Worm (Caenorhabditis elegans): ENCODE data around the gene msrp-7.

msrp-7 gene

ce11 chrII:10840067-10840466 lies 29.3 kb downstream of the msrp-7 start (continued):
- TF ChIP-seq mep-1 (tag; optimal IDR thresholded peaks at IDR 0.05): peak; percentile 93
- TF ChIP-seq gei-8 (GFP tag; optimal IDR thresholded peaks at IDR 0.05): peak; percentile 60
- TF ChIP-seq pha-4 (GFP tag; IDR thresholded peaks at IDR 0.05): peak; percentile 95
- no peak for TF ChIP-seq pha-4 (tag; optimal IDR thresholded peaks at IDR 0.05)

ce11 chrII:10843527-10843926 lies 32.7 kb downstream of the msrp-7 start, which contains the start of gene M106.8:
Gene M106.8 (minus strand): TSS chrII:10843627.
- TF ChIP-seq nhr-28 (tag; optimal IDR thresholded peaks at IDR 0.05) (no peak), dpl-1 (GFP tag; optimal IDR thresholded peaks at IDR 0.05) (no peak), aha-1 (tag) (peak; percentile 67)

- no peak for TF ChIP-seq aha-1 (tag)
- no peak for TF ChIP-seq dmd-6 (GFP tag; IDR thresholded peaks at IDR 0.05)
- TF ChIP-seq dve-1 (tag; optimal IDR thresholded peaks at IDR 0.05; ENCODE audit: insufficient read depth): no peak
- TF ChIP-seq nhr-111 (GFP tag; optimal IDR thresholded peaks at IDR 0.05): no peak
- TF ChIP-seq ceh-44 (GFP tag; IDR thresholded peaks at IDR 0.05): no peak
- TF ChIP-seq daf-16 (GFP tag; optimal IDR thresholded peaks at IDR 0.05): no peak
- no peak for TF ChIP-seq daf-16 (tag; optimal IDR thresholded peaks at IDR 0.05)
- no peak for TF ChIP-seq lin-38 (GFP tag; IDR thresholded peaks at IDR 0.05)
- TF ChIP-seq nhr-77 (tag; optimal IDR thresholded peaks at IDR 0.05): no peak
- no peak for TF ChIP-seq T20F7.1 (GFP tag; optimal IDR thresholded peaks at IDR 0.05)
- no peak for TF ChIP-seq set-16 (GFP tag; IDR thresholded peaks at IDR 0.05)
- no peak for TF ChIP-seq nhr-28 (tag; optimal IDR thresholded peaks at IDR 0.05)
- TF ChIP-seq php-3 (GFP tag; IDR thresholded peaks at IDR 0.05): no peak
These were observed 36.3 kb downstream of the msrp-7 start for ce11 chrII:10847057-10847456.

ce11 chrII:10849903-10850302 lies 39.1 kb downstream of the msrp-7 start, which contains the start of gene M106.2:
Gene M106.2 (minus strand): TSS chrII:10850003.
- TF ChIP-seq daf-19 (GFP tag; conservative IDR thresholded peaks at IDR 0.05): no peak
- TF ChIP-seq zfp-3 (GFP tag; conservative IDR thresholded peaks at IDR 0.05): 0 out of 2 replicates have a peak, but pooled peaks have one; percentile 42
- peak; percentile 29 for TF ChIP-seq aha-1 (tag)

- TF ChIP-seq nhr-28 (tag; optimal IDR thresholded peaks at IDR 0.05): peak; percentile 66
- no peak for TF ChIP-seq F44E2.7 (GFP tag; IDR thresholded peaks at IDR 0.05)
- 0 out of 2 replicates have a peak, but pooled peaks have one; percentile 25 for TF ChIP-seq arid-1 (GFP tag; conservative IDR thresholded peaks at IDR 0.05)
- TF ChIP-seq Y75B8A.6 (GFP tag; IDR thresholded peaks at IDR 0.05): no peak
- TF ChIP-seq D1046.2 (GFP tag; IDR thresholded peaks at IDR 0.05): 0 out of 2 replicates have a peak, but pooled peaks have one; percentile 43
- no peak for TF ChIP-seq nhr-237 (tag; optimal IDR thresholded peaks at IDR 0.05)
- TF ChIP-seq snpc-1.2 (GFP tag; IDR thresholded peaks at IDR 0.05): no peak
- peak; percentile 55 for TF ChIP-seq rbr-2 (tag; optimal IDR thresholded peaks at IDR 0.05)
- no peak for TF ChIP-seq nhr-77 (tag; optimal IDR thresholded peaks at IDR 0.05)
- no peak for TF ChIP-seq ZK546.5 (tag; optimal IDR thresholded peaks at IDR 0.05)
- no peak for TF ChIP-seq duxl-1 (tag; optimal IDR thresholded peaks at IDR 0.05; ENCODE audit: poor library complexity)
- TF ChIP-seq aly-2 (tag; optimal IDR thresholded peaks at IDR 0.05): no peak
- TF ChIP-seq mxl-2 (GFP tag; conservative IDR thresholded peaks at IDR 0.05): no peak
- TF ChIP-seq nhr-41 (GFP tag; IDR thresholded peaks at IDR 0.05): peak; percentile 81; the same call in 1 of the 2 replicates
- no peak for TF ChIP-seq R02D3.7 (tag; optimal IDR thresholded peaks at IDR 0.05)
- TF ChIP-seq zip-2 (tag; optimal IDR thresholded peaks at IDR 0.05): no peak
- TF ChIP-seq php-3 (GFP tag; IDR thresholded peaks at IDR 0.05): peak; percentile 75
- TF ChIP-seq attf-4 (tag; optimal IDR thresholded peaks at IDR 0.05): no peak
- peak in 1 of 2 experiments; percentile 32 for TF ChIP-seq hif-1 (tag; optimal IDR thresholded peaks at IDR 0.05)
- TF ChIP-seq lsy-2 (tag; optimal IDR thresholded peaks at IDR 0.05): peak in 1 of 2 experiments; percentile 81
- TF ChIP-seq nhr-6 (tag; optimal IDR thresholded peaks at IDR 0.05): peak; percentile 69
- no peak for TF ChIP-seq snpc-4 (tag; optimal IDR thresholded peaks at IDR 0.05)
- peak in 1 of 2 experiments; percentile 57 for TF ChIP-seq mdl-1 (tag; optimal IDR thresholded peaks at IDR 0.05)
- TF ChIP-seq F10B5.3 (tag; optimal IDR thresholded peaks at IDR 0.05): no peak
- no peak for TF ChIP-seq sdz-12 (GFP tag; optimal IDR thresholded peaks at IDR 0.05)
- peak; percentile 79 to 100 for TF ChIP-seq unc-62 (GFP tag; optimal IDR thresholded peaks at IDR 0.05 in 1 of 2)
- TF ChIP-seq unc-62 (tag; optimal IDR thresholded peaks at IDR 0.05): no peak
- TF ChIP-seq lin-13 (GFP tag; optimal IDR thresholded peaks at IDR 0.05): peak; percentile 47
These were observed 40.3 kb downstream of the msrp-7 start for ce11 chrII:10851110-10851509.

Data from whole organism, L4 larva.